Worm (Caenorhabditis elegans) whole organism, mixed stage, embryonic: ENCODE results near the gene Y6E2A.7.

ENCODE experiments used
- M03D4.4 ChIP-seq: sonication (generic microtip); optimal IDR thresholded peaks from 2 replicates; lab custom pipeline; 2017; ENCODE audit warnings: mild to moderate bottlenecking, missing genetic modification characterization, missing compliant biosample characterization
- bed-3 ChIP-seq: fragments of 200-800 bp; sonication (Bioruptor generic); optimal IDR thresholded peaks from 3 replicates; lab custom pipeline; 2018; ENCODE audit warnings: mild to moderate bottlenecking, missing genetic modification characterization, moderate library complexity, missing compliant biosample characterization
- ceh-39 ChIP-seq: fragments of 150-350 bp; optimal IDR thresholded peaks from 2 replicates; lab custom pipeline; 2014; ENCODE audit warnings: missing biosample characterization, missing genetic modification characterization
- ceh-43 ChIP-seq: fragments of 200-800 bp; sonication (Bioruptor generic); optimal IDR thresholded peaks from 2 replicates; lab custom pipeline; 2018; ENCODE audit warnings: mild to moderate bottlenecking, missing genetic modification characterization, moderate library complexity, missing compliant biosample characterization
- ceh-83 ChIP-seq: fragments of 200-800 bp; sonication (Bioruptor generic); optimal IDR thresholded peaks from 2 replicates; lab custom pipeline; 2018; ENCODE audit warnings: mild to moderate bottlenecking, missing genetic modification characterization, missing compliant biosample characterization
- ces-1 ChIP-seq: fragments of 150-350 bp; optimal IDR thresholded peaks from 2 replicates; lab custom pipeline; 2014; ENCODE audit warnings: missing biosample characterization, missing genetic modification reagents, missing genetic modification characterization
- drap-1 ChIP-seq: fragments of 200-800 bp; sonication (Bioruptor generic); optimal IDR thresholded peaks from 3 replicates; lab custom pipeline; 2018; ENCODE audit warnings: mild to moderate bottlenecking, missing genetic modification characterization, missing compliant biosample characterization
- elt-1 ChIP-seq: sonication (generic microtip); optimal IDR thresholded peaks from 2 replicates; lab custom pipeline; 2017; ENCODE audit warnings: missing genetic modification characterization, mild to moderate bottlenecking, missing compliant biosample characterization, antibody characterized with exemption, moderate library complexity, borderline replicate concordance; ENCODE audit not compliant: insufficient read depth
- elt-3 ChIP-seq: fragments of 150-350 bp; optimal IDR thresholded peaks from 2 replicates; lab custom pipeline; 2014; ENCODE audit warnings: missing biosample characterization, missing genetic modification characterization
- ham-2 ChIP-seq: fragments of 200-800 bp; sonication (Bioruptor generic); optimal IDR thresholded peaks from 2 replicates; lab custom pipeline; 2018; ENCODE audit warnings: mild to moderate bottlenecking, missing genetic modification characterization, missing compliant biosample characterization
- hlh-1 ChIP-seq: fragments of 150-350 bp; optimal IDR thresholded peaks from 2 replicates; lab custom pipeline; 2014; ENCODE audit warnings: missing biosample characterization, missing genetic modification reagents, missing genetic modification characterization
- lin-13 ChIP-seq: fragments of 150-350 bp; optimal IDR thresholded peaks from 2 replicates; lab custom pipeline; 2014; ENCODE audit warnings: missing biosample characterization, missing genetic modification characterization
- lin-32 ChIP-seq: fragments of 200-800 bp; sonication (Bioruptor generic); optimal IDR thresholded peaks from 2 replicates; lab custom pipeline; 2018; ENCODE audit warnings: mild to moderate bottlenecking, missing genetic modification characterization, missing compliant biosample characterization
- lsy-2 ChIP-seq: fragments of 150-350 bp; optimal IDR thresholded peaks from 2 replicates; lab custom pipeline; 2014; ENCODE audit warnings: missing biosample characterization, missing genetic modification characterization
- mab-5 ChIP-seq: fragments of 150-350 bp; optimal IDR thresholded peaks from 2 replicates; lab custom pipeline; 2014; ENCODE audit warnings: missing biosample characterization, missing genetic modification characterization
- mep-1 ChIP-seq: fragments of 150-350 bp; optimal IDR thresholded peaks from 2 replicates; lab custom pipeline; 2017; ENCODE audit warnings: missing biosample characterization, missing genetic modification reagents, missing genetic modification characterization, inconsistent platforms
- mls-2 ChIP-seq: sonication (generic microtip); optimal IDR thresholded peaks from 2 replicates; lab custom pipeline; 2016; ENCODE audit warnings: mild to moderate bottlenecking, missing genetic modification characterization, moderate library complexity, missing compliant biosample characterization
- nhr-12 ChIP-seq: fragments of 150-350 bp; optimal IDR thresholded peaks from 2 replicates; lab custom pipeline; 2014; ENCODE audit warnings: missing biosample characterization, missing genetic modification characterization
- nhr-2 ChIP-seq: fragments of 150-350 bp; optimal IDR thresholded peaks from 2 replicates; lab custom pipeline; 2014; ENCODE audit warnings: missing biosample characterization, missing genetic modification characterization
- nhr-237 ChIP-seq: fragments of 150-350 bp; optimal IDR thresholded peaks from 2 replicates; lab custom pipeline; 2014; ENCODE audit warnings: missing biosample characterization, missing genetic modification characterization
- nhr-28 ChIP-seq: fragments of 150-350 bp; optimal IDR thresholded peaks from 2 replicates; lab custom pipeline; 2014; ENCODE audit warnings: missing biosample characterization, missing genetic modification characterization
- nhr-76 ChIP-seq: sonication (generic microtip); optimal IDR thresholded peaks from 2 replicates; lab custom pipeline; 2017; ENCODE audit warnings: missing biosample characterization, missing genetic modification characterization
- pha-4 ChIP-seq: fragments of 150-350 bp; optimal IDR thresholded peaks from 2 replicates; lab custom pipeline; 2018; ENCODE audit warnings: missing biosample characterization, missing genetic modification reagents, missing genetic modification characterization
- snpc-4 ChIP-seq: fragments of 150-350 bp; optimal IDR thresholded peaks from 2 replicates; lab custom pipeline; 2014; ENCODE audit warnings: missing biosample characterization, missing genetic modification characterization
- sptf-1 ChIP-seq: sonication (generic microtip); optimal IDR thresholded peaks from 2 replicates; lab custom pipeline; 2017; ENCODE audit warnings: mild to moderate bottlenecking, missing genetic modification characterization, moderate library complexity, missing compliant biosample characterization
- tbx-8 ChIP-seq: fragments of 200-800 bp; sonication (Bioruptor generic); optimal IDR thresholded peaks from 2 replicates; lab custom pipeline; 2018; ENCODE audit warnings: mild to moderate bottlenecking, missing genetic modification characterization, moderate library complexity, missing compliant biosample characterization
- unc-120 ChIP-seq: sonication (generic microtip); optimal IDR thresholded peaks from 2 replicates; lab custom pipeline; 2017; ENCODE audit warnings: missing genetic modification characterization, missing compliant biosample characterization; ENCODE audit not compliant: poor library complexity, severe bottlenecking
- unc-62 ChIP-seq: fragments of 150-350 bp; optimal IDR thresholded peaks from 2 replicates; lab custom pipeline; 2014; ENCODE audit warnings: missing biosample characterization, missing genetic modification reagents, missing genetic modification characterization
- zip-8 ChIP-seq: fragments of 150-350 bp; optimal IDR thresholded peaks from 2 replicates; lab custom pipeline; 2014; ENCODE audit warnings: missing biosample characterization, missing genetic modification characterization
- ztf-11 ChIP-seq: fragments of 150-350 bp; optimal IDR thresholded peaks from 2 replicates; lab custom pipeline; 2014; ENCODE audit warnings: missing biosample characterization, missing genetic modification characterization

Y6E2A.7 gene

DNA sequence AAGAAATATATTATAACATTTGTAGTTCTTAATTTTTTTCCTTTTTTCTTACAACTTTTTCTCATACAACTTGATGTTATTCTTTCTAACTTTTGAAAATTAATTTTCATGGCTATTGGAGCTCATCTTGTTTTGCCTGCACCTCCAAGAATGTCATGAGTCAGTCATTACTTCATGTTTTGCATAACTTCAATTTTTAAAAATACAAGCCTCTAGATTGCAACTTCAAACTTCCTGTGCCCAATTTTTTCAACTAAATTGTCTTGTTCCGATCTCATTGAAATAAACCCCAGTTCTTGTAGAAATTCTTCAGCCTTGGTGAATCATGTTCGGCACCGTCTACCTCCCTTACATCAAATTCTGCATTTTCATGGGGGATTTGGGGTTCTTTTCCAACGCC is 38.8 kb downstream of the Y6E2A.7 start, which contains the start of gene str-9:
Gene str-9, plus strand, starts transcription at position 301 of the 400 bp plus-strand sequence.
- TF ChIP-seq M03D4.4 (tag; lab: Kevin White, UChicago) (no peak), nhr-76 (tag; lab: Kevin White, UChicago) (no peak)

DNA sequence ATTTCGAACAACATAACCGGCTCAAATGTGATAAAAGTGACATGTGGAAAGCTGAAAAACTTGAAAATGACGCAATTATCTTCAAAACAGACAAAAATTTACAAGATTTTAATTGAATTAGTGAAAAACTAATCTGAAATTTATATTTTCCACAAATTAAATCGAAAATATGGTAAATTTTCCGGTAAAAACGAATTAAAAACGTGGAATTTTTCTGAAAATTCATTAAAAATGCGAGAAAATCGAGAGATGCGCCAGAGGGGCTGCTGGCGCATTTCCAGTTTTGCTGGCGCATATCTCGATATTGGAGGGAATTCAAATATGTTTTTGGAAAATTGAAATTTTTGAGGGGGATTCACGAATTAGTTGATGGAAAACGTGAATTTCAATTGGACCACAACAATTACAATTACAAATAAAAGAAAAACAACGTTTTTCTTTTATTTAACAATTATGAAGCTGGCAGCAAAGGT is 46.5 kb downstream of the Y6E2A.7 start, which contains the start of the genes haf-3 and F57A10.2:
Gene haf-3, minus strand, starts transcription at position 51 of the 473 bp plus-strand sequence.
Gene F57A10.2, plus strand, starts transcription at position 454 of the 473 bp plus-strand sequence.
- TF ChIP-seq nhr-237 (tag; lab: Kevin White, UChicago) (peak; percentile 82), ztf-11 (tag; lab: Kevin White, UChicago) (no peak), lsy-2 (tag; lab: Kevin White, UChicago) (peak; percentile 77), bed-3 (GFP tag; lab: Kevin White, UChicago) (no peak), ham-2 (GFP tag; lab: Kevin White, UChicago) (no peak), elt-3 (tag; lab: Kevin White, UChicago) (no peak), ces-1 (peak; percentile 67), ceh-43 (GFP tag; lab: Kevin White, UChicago) (no peak), drap-1 (GFP tag; lab: Kevin White, UChicago) (peak; percentile 79), mab-5 (tag; lab: Kevin White, UChicago) (peak; percentile 62), nhr-76 (tag; lab: Kevin White, UChicago) (no peak), ceh-39 (tag; lab: Kevin White, UChicago) (peak; percentile 43), lin-32 (GFP tag; lab: Kevin White, UChicago) (no peak), mep-1 (tag; lab: Kevin White, UChicago) (peak; percentile 91), pha-4 (tag; lab: Kevin White, UChicago) (peak; percentile 48), hlh-1 (tag; lab: Kevin White, UChicago) (peak; percentile 23), elt-1 (tag; lab: Kevin White, UChicago) (peak; percentile 11), ceh-83 (GFP tag; lab: Kevin White, UChicago) (no peak), unc-62 (GFP tag; lab: Kevin White, UChicago) (no peak), M03D4.4 (tag; lab: Kevin White, UChicago) (peak; percentile 46), sptf-1 (peak; percentile 74), lin-13 (peak; percentile 85), nhr-12 (tag; lab: Kevin White, UChicago) (no peak), snpc-4 (no peak), tbx-8 (no peak)
- TF ChIP-seq, all 35 proteins: peak for 13

DNA sequence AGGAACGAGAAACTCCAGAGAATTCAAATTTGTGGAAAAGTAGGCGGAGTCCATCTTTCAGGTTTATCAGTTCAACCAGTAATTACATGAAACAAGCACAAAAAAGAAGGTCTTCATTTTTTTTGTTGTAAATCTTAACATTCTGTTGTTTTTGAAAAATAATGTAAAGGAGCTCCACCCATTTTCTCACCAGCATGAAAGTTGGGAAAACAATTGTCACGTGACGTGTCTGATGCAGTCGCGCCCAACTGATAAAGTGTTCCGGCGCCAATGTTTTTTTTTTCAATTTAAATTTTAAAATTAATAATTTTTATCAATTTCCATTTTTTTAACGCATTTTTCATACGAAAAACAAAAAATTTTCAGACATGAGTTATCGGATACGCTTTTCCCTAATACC is 49.4 kb downstream of the Y6E2A.7 start, which contains the start of gene F57A10.4:
Gene F57A10.4, plus strand, starts transcription at position 367 of the 400 bp plus-strand sequence.
- TF ChIP-seq lsy-2 (tag; lab: Kevin White, UChicago) (no peak), zip-8 (tag; lab: Kevin White, UChicago) (no peak), mls-2 (tag; lab: Kevin White, UChicago) (no peak), elt-3 (tag; lab: Kevin White, UChicago) (no peak), nhr-76 (tag; lab: Kevin White, UChicago) (no peak), ces-1 (no peak), unc-62 (GFP tag; lab: Kevin White, UChicago) (no peak), mab-5 (tag; lab: Kevin White, UChicago) (no peak), unc-120 (tag; lab: Kevin White, UChicago) (no peak), pha-4 (tag; lab: Kevin White, UChicago) (no peak), lin-13 (no peak), nhr-237 (tag; lab: Kevin White, UChicago) (no peak), lin-32 (GFP tag; lab: Kevin White, UChicago) (no peak), nhr-28 (tag; lab: Kevin White, UChicago) (no peak), nhr-2 (tag; lab: Kevin White, UChicago) (no peak), drap-1 (GFP tag; lab: Kevin White, UChicago) (no peak)
